Fruit fly (Drosophila melanogaster) whole organism, wandering third instar larva: Measurements from ENCODE around the gene Ilp7.
A peak's percentile ranks its signal among the peaks of the same experiment; 100 is the strongest.

Experiments used
- Abd-B ChIP-seq: fragments of >200 bp; optimal IDR thresholded peaks from 2 replicates; lab custom pipeline; 2017; ENCODE audit warnings: missing biosample characterization, missing genetic modification characterization
- CG32264 ChIP-seq: fragments of 200-800 bp; sonication (Bioruptor generic); optimal IDR thresholded peaks from 2 replicates; lab custom pipeline; 2016; ENCODE audit warnings: missing biosample characterization, missing genetic modification characterization
- CG9705 ChIP-seq: fragments of 200-800 bp; sonication (Bioruptor generic); optimal IDR thresholded peaks from 2 replicates; lab custom pipeline; 2018; ENCODE audit warnings: missing biosample characterization, mild to moderate bottlenecking, missing genetic modification characterization
- CrebA ChIP-seq: fragments of 200-800 bp; sonication (Bioruptor generic); optimal IDR thresholded peaks from 2 replicates; lab custom pipeline; 2016; ENCODE audit warnings: missing biosample characterization, mild to moderate bottlenecking, missing genetic modification characterization, borderline replicate concordance
- Dfd ChIP-seq: fragments of >200 bp; optimal IDR thresholded peaks from 2 replicates; lab custom pipeline; 2017; ENCODE audit warnings: missing biosample characterization, missing genetic modification characterization
- Dif ChIP-seq: fragments of 200-275, 200-300 bp; sonication (Bioruptor generic); optimal IDR thresholded peaks from 2 replicates; lab custom pipeline; 2018; ENCODE audit warnings: missing biosample characterization, missing genetic modification characterization; ENCODE audit not compliant: partially characterized antibody
- GATAd ChIP-seq: sonication (Bioruptor generic); optimal IDR thresholded peaks from 2 replicates; lab custom pipeline; 2016; ENCODE audit warnings: missing biosample characterization, missing genetic modification characterization
- HLH106 ChIP-seq: fragments of 200-800 bp; optimal IDR thresholded peaks from 3 replicates; lab custom pipeline; 2019; ENCODE audit warnings: missing biosample characterization, mild to moderate bottlenecking, missing genetic modification characterization, moderate library complexity
- Hnf4 ChIP-seq: fragments of 200-800 bp; sonication (Bioruptor generic); optimal IDR thresholded peaks from 2 replicates; lab custom pipeline; 2016; ENCODE audit warnings: missing biosample characterization, mild to moderate bottlenecking, missing genetic modification characterization
- Hr78 ChIP-seq: fragments of >200 bp; optimal IDR thresholded peaks from 2 replicates; lab custom pipeline; 2017; ENCODE audit warnings: missing biosample characterization, missing genetic modification characterization
- Hr83 ChIP-seq: fragments of 200-300 bp; sonication (Bioruptor generic); optimal IDR thresholded peaks from 2 replicates; lab custom pipeline; 2016; ENCODE audit warnings: missing biosample characterization, mild to moderate bottlenecking, missing genetic modification characterization, moderate library complexity; ENCODE audit not compliant: poor library complexity, severe bottlenecking
- Jra ChIP-seq: sonication (Bioruptor generic); optimal IDR thresholded peaks from 2 replicates; lab custom pipeline; 2016; ENCODE audit warnings: missing biosample characterization, missing genetic modification characterization
- Mio ChIP-seq: sonication (Bioruptor generic); optimal IDR thresholded peaks from 2 replicates; lab custom pipeline; 2016; ENCODE audit warnings: missing biosample characterization, missing genetic modification characterization
- Myc ChIP-seq: fragments of >200 bp; optimal IDR thresholded peaks from 2 replicates; lab custom pipeline; 2017
- N ChIP-seq: fragments of >200 bp; optimal IDR thresholded peaks from 2 replicates; lab custom pipeline; 2018; ENCODE audit warnings: missing biosample characterization, missing external identifiers, missing genetic modification characterization
- OdsH ChIP-seq: fragments of 200-800 bp; sonication (Bioruptor generic); optimal IDR thresholded peaks from 2 replicates; lab custom pipeline; 2016; ENCODE audit warnings: missing biosample characterization, mild to moderate bottlenecking, missing genetic modification characterization
- Rel ChIP-seq, 2 experiments: fragments of 200-800 bp; sonication (Bioruptor generic) in 1 of 2; optimal IDR thresholded peaks; 2 replicates in 1 of 2; 3 replicates in 1 of 2; lab custom pipeline; 2016 to 2019; ENCODE audit warnings: mild to moderate bottlenecking in 2 of 2, missing biosample characterization in 2 of 2, missing genetic modification characterization in 2 of 2, moderate library complexity in 1 of 2
- Sp1 ChIP-seq: fragments of 200-800 bp; sonication (Bioruptor generic); optimal IDR thresholded peaks from 3 replicates; lab custom pipeline; 2019; ENCODE audit warnings: missing biosample characterization, mild to moderate bottlenecking, missing genetic modification characterization, moderate library complexity
- Vsx2 ChIP-seq: fragments of 200-300, 225-300 bp; sonication (Bioruptor generic); optimal IDR thresholded peaks from 2 replicates; lab custom pipeline; 2018; ENCODE audit warnings: missing biosample characterization, missing genetic modification characterization; ENCODE audit not compliant: partially characterized antibody
- br ChIP-seq: fragments of 200-800 bp; sonication (Bioruptor generic); optimal IDR thresholded peaks from 2 replicates; lab custom pipeline; 2016; ENCODE audit warnings: missing biosample characterization, missing genetic modification characterization
- brk ChIP-seq: fragments of 200-800 bp; sonication (Bioruptor generic); optimal IDR thresholded peaks from 2 replicates; lab custom pipeline; 2016; ENCODE audit warnings: missing biosample characterization, mild to moderate bottlenecking, missing genetic modification characterization
- dl ChIP-seq, 2 experiments: fragments of 175-275, 200-275 bp in 1 of 2; fragments of 200-275 bp in 1 of 2; sonication (Bioruptor generic); optimal IDR thresholded peaks; lab custom pipeline; 2018; ENCODE audit warnings: mild to moderate bottlenecking in 2 of 2, missing biosample characterization in 2 of 2, missing genetic modification characterization in 2 of 2, moderate library complexity in 2 of 2; ENCODE audit not compliant: partially characterized antibody in 2 of 2, insufficient read depth in 1 of 2
- dmrt93B ChIP-seq: fragments of 200-800 bp; sonication (Bioruptor generic); optimal IDR thresholded peaks from 2 replicates; lab custom pipeline; 2018; ENCODE audit warnings: missing biosample characterization, mild to moderate bottlenecking, missing genetic modification characterization
- dsf ChIP-seq: sonication (Bioruptor generic); optimal IDR thresholded peaks from 2 replicates; lab custom pipeline; 2016; ENCODE audit warnings: missing biosample characterization, missing genetic modification characterization, borderline replicate concordance
- ey ChIP-seq: fragments of 200-800 bp; sonication (Bioruptor generic); optimal IDR thresholded peaks from 2 replicates; lab custom pipeline; 2016; ENCODE audit warnings: missing biosample characterization, missing genetic modification characterization
- foxo ChIP-seq, 2 experiments: fragments of 200-800 bp; sonication (Bioruptor generic); optimal IDR thresholded peaks; 2 replicates in 1 of 2; 3 replicates in 1 of 2; lab custom pipeline; 2016 to 2017; ENCODE audit warnings: missing biosample characterization in 2 of 2, missing genetic modification characterization in 2 of 2
- fru ChIP-seq: fragments of 200-800 bp; sonication (Bioruptor generic); optimal IDR thresholded peaks from 3 replicates; lab custom pipeline; 2016; ENCODE audit warnings: missing biosample characterization, mild to moderate bottlenecking, missing genetic modification characterization
- h ChIP-seq: fragments of 200-800 bp; sonication (Bioruptor generic); optimal IDR thresholded peaks from 3 replicates; lab custom pipeline; 2016; ENCODE audit warnings: missing biosample characterization, mild to moderate bottlenecking, missing genetic modification characterization
- jim ChIP-seq: fragments of 175-275, 200-325 bp; sonication (Bioruptor generic); optimal IDR thresholded peaks from 2 replicates; lab custom pipeline; 2016; ENCODE audit warnings: missing biosample characterization, mild to moderate bottlenecking, missing genetic modification characterization
- lola ChIP-seq: fragments of >200 bp; optimal IDR thresholded peaks from 2 replicates; lab custom pipeline; 2017; ENCODE audit warnings: missing biosample characterization, missing genetic modification characterization
- pan ChIP-seq: fragments of >200 bp; optimal IDR thresholded peaks from 2 replicates; lab custom pipeline; 2017
- psq ChIP-seq: fragments of 200-800 bp; sonication (Bioruptor generic); optimal IDR thresholded peaks from 3 replicates; lab custom pipeline; 2017; ENCODE audit warnings: missing biosample characterization, mild to moderate bottlenecking, missing genetic modification characterization, moderate library complexity
- rgr ChIP-seq: fragments of 200-800 bp; sonication (Bioruptor generic); optimal IDR thresholded peaks from 3 replicates; lab custom pipeline; 2016; ENCODE audit warnings: missing biosample characterization, mild to moderate bottlenecking, missing genetic modification characterization
- sage ChIP-seq: fragments of 200-800 bp; sonication (Bioruptor generic); optimal IDR thresholded peaks from 2 replicates; lab custom pipeline; 2016; ENCODE audit warnings: missing biosample characterization, mild to moderate bottlenecking, missing genetic modification characterization
- sv ChIP-seq: fragments of 200-800 bp; sonication (Bioruptor generic); optimal IDR thresholded peaks from 3 replicates; lab custom pipeline; 2016; ENCODE audit warnings: missing biosample characterization, missing genetic modification characterization
- tai ChIP-seq: sonication (Bioruptor generic); optimal IDR thresholded peaks from 2 replicates; lab custom pipeline; 2016; ENCODE audit warnings: missing biosample characterization, missing genetic modification characterization
- usp ChIP-seq: fragments of >200 bp; optimal IDR thresholded peaks from 2 replicates; lab custom pipeline; 2017; ENCODE audit warnings: missing biosample characterization, missing genetic modification characterization
- woc ChIP-seq: sonication (Bioruptor generic); optimal IDR thresholded peaks from 2 replicates; lab custom pipeline; 2016; ENCODE audit warnings: missing biosample characterization, mild to moderate bottlenecking, missing genetic modification characterization

The Ilp7 gene

DNA sequence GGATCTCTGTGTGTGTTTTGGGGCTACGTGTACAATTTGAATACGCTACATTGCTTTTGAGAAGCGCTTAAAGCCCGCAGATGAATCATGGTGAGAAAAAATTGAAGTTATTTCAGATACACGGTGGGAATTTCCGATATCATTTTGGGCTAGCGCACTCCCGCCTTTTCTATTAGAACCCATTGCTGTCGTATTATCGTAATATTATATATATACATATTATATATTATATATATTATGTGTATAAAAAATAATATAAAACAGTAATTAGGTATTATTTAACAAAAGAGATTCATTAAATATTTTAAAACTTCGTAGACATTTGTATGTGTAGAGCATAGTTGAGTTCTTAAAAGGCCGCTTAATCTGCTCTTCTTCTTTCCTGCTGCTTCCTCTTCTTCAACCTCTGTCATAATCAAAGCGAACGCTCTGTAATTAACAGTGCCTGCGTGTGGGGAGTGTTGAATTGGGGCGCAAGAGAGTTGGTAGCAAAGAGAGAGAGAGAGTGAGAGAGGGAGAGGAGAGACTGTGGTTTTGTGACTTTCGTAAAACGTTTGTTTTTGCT lies 10.5 kb downstream of the Ilp7 start:
- TF ChIP-seq rgr (GFP tag; lab: Kevin White, UChicago) (peak; percentile 72), GATAd (no peak), ey (peak; percentile 55), Abd-B (no peak), usp (GFP tag; lab: Kevin White, UChicago) (no peak), brk (peak; percentile 7), sv (GFP tag; lab: Kevin White, UChicago) (peak; percentile 13), OdsH (peak; percentile 71), tai (GFP tag; lab: Kevin White, UChicago) (no peak), foxo (GFP tag; optimal IDR thresholded peaks at IDR 0.05; lab: Kevin White, UChicago) (peak in 1 of 2 experiments; percentile 82), N (no peak), Mio (GFP tag; lab: Kevin White, UChicago) (no peak), HLH106 (tag; lab: Kevin White, UChicago) (peak; percentile 91), Dfd (peak; percentile 10), dsf (GFP tag; lab: Kevin White, UChicago) (no peak), dmrt93B (peak; percentile 95), Hr78 (GFP tag; lab: Kevin White, UChicago) (no peak), h (peak; percentile 55), psq (GFP tag; lab: Kevin White, UChicago) (peak; percentile 94), Hnf4 (GFP tag; lab: Kevin White, UChicago) (no peak), Sp1 (GFP tag; lab: Kevin White, UChicago) (peak; percentile 92), dl (GFP tag; optimal IDR thresholded peaks at IDR 0.05; lab: Kevin White, UChicago; ENCODE audit: insufficient read depth in 1 of 2, partially characterized antibody in 2 of 2) (peak; percentile 87 to 90), CG32264 (GFP tag; lab: Kevin White, UChicago) (no peak), sage (GFP tag; lab: Kevin White, UChicago) (no peak), Dif (peak; percentile 92), Rel (GFP tag; optimal IDR thresholded peaks at IDR 0.05; lab: Kevin White, UChicago) (peak; percentile 29), Rel (tag; optimal IDR thresholded peaks at IDR 0.05; lab: Kevin White, UChicago) (peak; percentile 42), CrebA (GFP tag; lab: Kevin White, UChicago) (no peak), Myc (lab: Kevin White, UChicago) (no peak), pan (lab: Kevin White, UChicago) (no peak), fru (GFP tag; lab: Kevin White, UChicago) (peak; percentile 79), woc (GFP tag; lab: Kevin White, UChicago) (peak; percentile 5), Vsx2 (GFP tag; lab: Kevin White, UChicago) (no peak), lola (no peak), br (GFP tag; lab: Kevin White, UChicago) (peak; percentile 34), CG9705 (GFP tag; lab: Kevin White, UChicago) (peak; percentile 30), jim (GFP tag; lab: Kevin White, UChicago) (no peak), Jra (GFP tag; lab: Kevin White, UChicago) (no peak), Hr83 (no peak)

dm6 chrX:3679921-3680702 lies 12.7 kb downstream of the Ilp7 start:
- TF ChIP-seq OdsH (peak; percentile 39), Sp1 (GFP tag; lab: Kevin White, UChicago) (peak; percentile 61), foxo (GFP tag; optimal IDR thresholded peaks at IDR 0.05; lab: Kevin White, UChicago) (peak in 1 of 2 experiments; percentile 37), HLH106 (tag; lab: Kevin White, UChicago) (peak; percentile 45), psq (GFP tag; lab: Kevin White, UChicago) (peak; percentile 86), woc (GFP tag; lab: Kevin White, UChicago) (peak; percentile 37), Rel (GFP tag; optimal IDR thresholded peaks at IDR 0.05; lab: Kevin White, UChicago) (peak; percentile 74), Rel (tag; optimal IDR thresholded peaks at IDR 0.05; lab: Kevin White, UChicago) (peak; percentile 44), rgr (GFP tag; lab: Kevin White, UChicago) (peak; percentile 27), Dfd (no peak), Myc (lab: Kevin White, UChicago) (no peak), Hr83 (no peak), Hr78 (GFP tag; lab: Kevin White, UChicago) (no peak), Abd-B (no peak), dsf (GFP tag; lab: Kevin White, UChicago) (no peak), GATAd (no peak), Jra (GFP tag; lab: Kevin White, UChicago) (peak; percentile 0), sv (GFP tag; lab: Kevin White, UChicago) (no peak), usp (GFP tag; lab: Kevin White, UChicago) (no peak), sage (GFP tag; lab: Kevin White, UChicago) (peak; percentile 9), br (GFP tag; lab: Kevin White, UChicago) (no peak), Dif (peak; percentile 69), dmrt93B (peak; percentile 8), CG32264 (GFP tag; lab: Kevin White, UChicago) (peak; percentile 33), Vsx2 (GFP tag; lab: Kevin White, UChicago) (peak; percentile 72), fru (GFP tag; lab: Kevin White, UChicago) (peak; percentile 52), brk (peak; percentile 23), jim (GFP tag; lab: Kevin White, UChicago) (peak; percentile 40), N (no peak), dl (GFP tag; optimal IDR thresholded peaks at IDR 0.05; lab: Kevin White, UChicago; ENCODE audit: insufficient read depth in 1 of 2, partially characterized antibody in 2 of 2) (peak; percentile 48 to 77), Mio (GFP tag; lab: Kevin White, UChicago) (no peak), CrebA (GFP tag; lab: Kevin White, UChicago) (peak; percentile 89), ey (no peak), CG9705 (GFP tag; lab: Kevin White, UChicago) (no peak), pan (lab: Kevin White, UChicago) (no peak), tai (GFP tag; lab: Kevin White, UChicago) (no peak), h (peak; percentile 43), lola (no peak), Hnf4 (GFP tag; lab: Kevin White, UChicago) (no peak)
